Worm (Caenorhabditis elegans) whole organism, early embryonic: ENCODE data around the gene sru-27.

ENCODE experiments used
- ama-1 ChIP-seq: fragments of 150-350 bp; optimal IDR thresholded peaks from 2 replicates; lab custom pipeline; 2014
- pes-1 ChIP-seq: fragments of 200-800 bp; sonication (Bioruptor generic); IDR thresholded peaks from 2 replicates; pipeline ENCODE4 v1.3.6; 2022; ENCODE audit warnings: missing genetic modification reagents, missing genetic modification characterization, missing compliant biosample characterization
- sea-1 ChIP-seq: fragments of 200-800 bp; sonication (Bioruptor generic); conservative IDR thresholded peaks from 2 replicates; pipeline ENCODE4 v1.3.6; 2022; ENCODE audit warnings: missing genetic modification characterization, missing compliant biosample characterization
- tra-4 ChIP-seq: sonication (generic microtip); optimal IDR thresholded peaks from 2 replicates; lab custom pipeline; 2017; ENCODE audit warnings: missing genetic modification characterization, missing compliant biosample characterization

- TF ChIP-seq ama-1 (lab: Kevin White, UChicago) (no peak), tra-4 (no peak), pes-1 (no peak), sea-1 (no peak)
Observed at ce11 chrV:1495752-1496151, 3.5 kb upstream of the sru-27 start.
